Worm (Caenorhabditis elegans) whole organism, L2 larva: ENCODE measurements around the gene R02D5.3.

Experiments used
- nhr-11 ChIP-seq: fragments of 150-350 bp; optimal IDR thresholded peaks from 2 replicates; lab custom pipeline; 2014; ENCODE audit warnings: missing biosample characterization, missing genetic modification characterization
- snpc-4 ChIP-seq: fragments of 150-350 bp; optimal IDR thresholded peaks from 2 replicates; lab custom pipeline; 2014; ENCODE audit warnings: missing biosample characterization, missing genetic modification characterization

DNA sequence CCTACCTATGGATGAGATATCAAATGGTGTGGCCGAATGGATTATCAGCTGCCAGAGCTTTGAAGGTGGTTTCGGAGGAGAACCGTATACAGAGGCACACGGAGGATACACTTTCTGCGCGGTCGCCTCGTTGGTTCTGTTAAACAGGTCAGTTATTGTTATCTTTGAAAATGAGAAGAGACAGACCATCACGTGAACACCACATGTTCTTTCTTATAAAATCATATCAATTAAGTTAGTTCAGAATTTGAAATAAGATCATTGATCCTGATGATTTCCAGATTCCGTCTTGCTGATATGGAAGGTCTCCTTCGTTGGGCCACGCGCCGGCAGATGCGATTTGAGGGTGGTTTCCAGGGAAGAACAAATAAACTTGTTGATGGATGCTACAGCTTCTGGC lies 34.3 kb upstream of the R02D5.3 start:
- TF ChIP-seq snpc-4 (no peak), nhr-11 (tag; lab: Kevin White, UChicago) (no peak)
